Fruit fly (Drosophila melanogaster) whole organism, embryonic: ENCODE results near the gene CG12253.
A peak's percentile ranks its signal among the peaks of the same experiment; 100 is the strongest.

ENCODE experiments used
- Adf1 ChIP-seq: fragments of 200-800 bp; sonication (Bioruptor generic); IDR thresholded peaks from 2 replicates; pipeline ENCODE4 v1.3.6; 2022; ENCODE audit warnings: missing biosample characterization, missing genetic modification characterization
- Asciz ChIP-seq: fragments of 200-800 bp; sonication (Bioruptor generic); optimal IDR thresholded peaks from 2 replicates; lab custom pipeline; 2017; ENCODE audit warnings: missing biosample characterization, mild to moderate bottlenecking, missing genetic modification characterization, missing genetic modification reagents
- BEAF-32 ChIP-seq: fragments of 200-800 bp; sonication (Bioruptor generic); optimal IDR thresholded peaks from 3 replicates; lab custom pipeline; 2017; ENCODE audit warnings: missing biosample characterization, missing genetic modification characterization, mild to moderate bottlenecking, moderate library complexity, missing genetic modification reagents
- CG1024 ChIP-seq: fragments of 200-800 bp; sonication (Bioruptor generic); IDR thresholded peaks from 2 replicates; pipeline ENCODE4 v1.3.6; 2022; ENCODE audit warnings: missing biosample characterization, missing genetic modification characterization
- CG10462 ChIP-seq: fragments of 200-800 bp; sonication (Bioruptor generic); optimal IDR thresholded peaks from 2 replicates; lab custom pipeline; 2016; ENCODE audit warnings: missing biosample characterization, missing genetic modification characterization
- CG10543 ChIP-seq: fragments of 200-800 bp; sonication (Bioruptor generic); optimal IDR thresholded peaks from 3 replicates; lab custom pipeline; 2017; ENCODE audit warnings: missing biosample characterization, mild to moderate bottlenecking, missing genetic modification characterization, moderate library complexity
- CG13424 ChIP-seq: fragments of 200-800 bp; sonication (Bioruptor generic); optimal IDR thresholded peaks from 2 replicates; lab custom pipeline; 2019; ENCODE audit warnings: missing biosample characterization, mild to moderate bottlenecking, missing genetic modification characterization, moderate library complexity
- CG14014 ChIP-seq: fragments of 200-800 bp; sonication (Bioruptor generic); IDR thresholded peaks from 2 replicates; pipeline ENCODE4 v1.3.6; 2022; ENCODE audit warnings: missing biosample characterization, missing genetic modification characterization
- CG15011 ChIP-seq: fragments of 200-800 bp; sonication (Bioruptor generic); optimal IDR thresholded peaks from 3 replicates; lab custom pipeline; 2018; ENCODE audit warnings: missing biosample characterization, mild to moderate bottlenecking, missing genetic modification characterization
- CG17328 ChIP-seq: fragments of 200-800 bp; sonication (Bioruptor generic); IDR thresholded peaks from 2 replicates; pipeline ENCODE4 v1.3.6; 2022; ENCODE audit warnings: missing biosample characterization, missing genetic modification characterization
- CG18262 ChIP-seq: fragments of 200-800 bp; optimal IDR thresholded peaks from 3 replicates; lab custom pipeline; 2019; ENCODE audit warnings: missing biosample characterization, mild to moderate bottlenecking, missing genetic modification characterization, moderate library complexity
- CG32767 ChIP-seq: fragments of 200-800 bp; sonication (Bioruptor generic); IDR thresholded peaks from 2 replicates; pipeline ENCODE4 v1.3.6; 2022; ENCODE audit warnings: missing biosample characterization, missing genetic modification characterization
- CG3281 ChIP-seq: fragments of 200-800 bp; sonication (Bioruptor generic); optimal IDR thresholded peaks from 3 replicates; lab custom pipeline; 2017; ENCODE audit warnings: missing biosample characterization, mild to moderate bottlenecking, missing genetic modification characterization
- CG3847 ChIP-seq: fragments of 200-800 bp; sonication (Bioruptor generic); IDR thresholded peaks from 2 replicates; pipeline ENCODE4 v1.3.6; 2022; ENCODE audit warnings: missing biosample characterization, missing genetic modification characterization
- CG7745 ChIP-seq: fragments of 200-800 bp; sonication (Bioruptor generic); optimal IDR thresholded peaks from 2 replicates; lab custom pipeline; 2018; ENCODE audit warnings: missing biosample characterization, mild to moderate bottlenecking, missing genetic modification characterization, moderate library complexity
- CG7786 ChIP-seq: fragments of 200-800 bp; sonication (Bioruptor generic); optimal IDR thresholded peaks from 2 replicates; lab custom pipeline; 2016; ENCODE audit warnings: missing biosample characterization, missing genetic modification characterization
- CG8359 ChIP-seq: fragments of 200-800 bp; sonication (Bioruptor generic); optimal IDR thresholded peaks from 2 replicates; lab custom pipeline; 2017; ENCODE audit warnings: missing biosample characterization, mild to moderate bottlenecking, missing genetic modification characterization, borderline replicate concordance
- CG8924 ChIP-seq: fragments of 200-800 bp; optimal IDR thresholded peaks from 3 replicates; lab custom pipeline; 2019; ENCODE audit warnings: missing biosample characterization, mild to moderate bottlenecking, missing genetic modification characterization, moderate library complexity
- CG9609 ChIP-seq: fragments of 200-800 bp; sonication (Bioruptor generic); optimal IDR thresholded peaks from 3 replicates; lab custom pipeline; 2016; ENCODE audit warnings: missing biosample characterization, missing genetic modification characterization
- CHES-1-like ChIP-seq: fragments of 200-800 bp; sonication (Bioruptor generic); optimal IDR thresholded peaks from 2 replicates; lab custom pipeline; 2016; ENCODE audit warnings: missing biosample characterization, missing genetic modification characterization
- Chrac-16 ChIP-seq: fragments of 200-800 bp; sonication (Bioruptor generic); optimal IDR thresholded peaks from 3 replicates; lab custom pipeline; 2016; ENCODE audit warnings: missing biosample characterization, missing genetic modification characterization
- Dip3 ChIP-seq: fragments of 200-800 bp; sonication (Bioruptor generic); optimal IDR thresholded peaks from 3 replicates; lab custom pipeline; 2016; ENCODE audit warnings: missing biosample characterization, missing genetic modification characterization
- Drgx ChIP-seq: fragments of 200-800 bp; sonication (Bioruptor generic); IDR thresholded peaks from 2 replicates; pipeline ENCODE4 v1.3.6; 2022; ENCODE audit warnings: missing biosample characterization, missing genetic modification characterization
- HLH54F ChIP-seq: fragments of 200-800 bp; sonication (Bioruptor generic); optimal IDR thresholded peaks from 3 replicates; lab custom pipeline; 2016; ENCODE audit warnings: missing biosample characterization, missing genetic modification characterization
- HmgD ChIP-seq: fragments of 200-800 bp; sonication (Bioruptor generic); optimal IDR thresholded peaks from 3 replicates; lab custom pipeline; 2016; ENCODE audit warnings: missing biosample characterization, missing genetic modification characterization
- Hmr ChIP-seq: fragments of 200-800 bp; sonication (Bioruptor generic); optimal IDR thresholded peaks from 3 replicates; lab custom pipeline; 2017; ENCODE audit warnings: mild to moderate bottlenecking, missing biosample characterization, missing genetic modification reagents, missing genetic modification characterization
- NK7.1 ChIP-seq: fragments of 200-800 bp; sonication (Bioruptor generic); optimal IDR thresholded peaks from 3 replicates; lab custom pipeline; 2016; ENCODE audit warnings: missing biosample characterization, missing genetic modification characterization
- Poxn ChIP-seq: fragments of 200-800 bp; sonication (Bioruptor generic); IDR thresholded peaks from 2 replicates; pipeline ENCODE4 v1.3.6; 2022; ENCODE audit warnings: missing biosample characterization, missing genetic modification characterization
- Ptx1 ChIP-seq: fragments of 200-800 bp; sonication (Bioruptor generic); IDR thresholded peaks from 2 replicates; pipeline ENCODE4 v1.3.6; 2022; ENCODE audit warnings: missing biosample characterization, missing genetic modification characterization
- Rfx ChIP-seq: fragments of 200-800 bp; sonication (Bioruptor generic); IDR thresholded peaks from 2 replicates; pipeline ENCODE4 v1.3.6; 2022; ENCODE audit warnings: missing biosample characterization, missing genetic modification characterization
- TFAM ChIP-seq: fragments of 200-800 bp; sonication (Bioruptor generic); optimal IDR thresholded peaks from 2 replicates; lab custom pipeline; 2017; ENCODE audit warnings: missing biosample characterization, missing genetic modification characterization, inconsistent platforms
- Tbp ChIP-seq: fragments of >200 bp; optimal IDR thresholded peaks from 2 replicates; lab custom pipeline; 2018; ENCODE audit warnings: missing biosample characterization, missing genetic modification characterization
- Usf ChIP-seq: fragments of 200-800 bp; sonication (Bioruptor generic); optimal IDR thresholded peaks from 2 replicates; lab custom pipeline; 2017; ENCODE audit warnings: missing genotype, missing biosample characterization, missing genetic modification characterization
- ab ChIP-seq: fragments of 200-800 bp; sonication (Bioruptor generic); optimal IDR thresholded peaks from 2 replicates; lab custom pipeline; 2016; ENCODE audit warnings: missing biosample characterization, missing genetic modification characterization
- ap ChIP-seq: fragments of 200-800 bp; sonication (Bioruptor generic); IDR thresholded peaks from 2 replicates; pipeline ENCODE4 v1.3.6; 2022; ENCODE audit warnings: missing biosample characterization, missing genetic modification characterization
- exex ChIP-seq: fragments of 200-800 bp; sonication (Bioruptor generic); optimal IDR thresholded peaks from 4 replicates; lab custom pipeline; 2018; ENCODE audit warnings: missing biosample characterization, mild to moderate bottlenecking, missing genetic modification characterization, moderate library complexity
- fd102C ChIP-seq: fragments of 200-800 bp; sonication (Bioruptor generic); optimal IDR thresholded peaks from 2 replicates; lab custom pipeline; 2018; ENCODE audit warnings: missing biosample characterization, mild to moderate bottlenecking, missing genetic modification characterization, moderate library complexity
- fd3F ChIP-seq: fragments of 200-800 bp; sonication (Bioruptor generic); optimal IDR thresholded peaks from 2 replicates; lab custom pipeline; 2018; ENCODE audit warnings: missing biosample characterization, mild to moderate bottlenecking, missing genetic modification characterization, moderate library complexity
- gsb ChIP-seq: fragments of 200-800 bp; sonication (Bioruptor generic); IDR thresholded peaks from 2 replicates; pipeline ENCODE4 v1.3.6; 2022; ENCODE audit warnings: missing biosample characterization, missing genetic modification characterization
- ind ChIP-seq: fragments of 200-800 bp; sonication (Bioruptor generic); optimal IDR thresholded peaks from 3 replicates; lab custom pipeline; 2016; ENCODE audit warnings: missing biosample characterization, missing genetic modification characterization
- insv ChIP-seq, 2 experiments: fragments of 200-800 bp; sonication (Bioruptor generic); optimal IDR thresholded peaks; 3 replicates each; lab custom pipeline; 2016 to 2018; ENCODE audit warnings: missing biosample characterization in 2 of 2, missing genetic modification characterization in 2 of 2
- jumu ChIP-seq: fragments of 200-800 bp; sonication (Bioruptor generic); optimal IDR thresholded peaks from 3 replicates; lab custom pipeline; 2016; ENCODE audit warnings: missing biosample characterization, missing genetic modification characterization
- klu ChIP-seq: fragments of 200-800 bp; sonication (Bioruptor generic); IDR thresholded peaks from 2 replicates; pipeline ENCODE4 v1.3.6; 2022; ENCODE audit warnings: missing biosample characterization, missing genetic modification characterization
- knrl ChIP-seq: fragments of 200-800 bp; sonication (Bioruptor generic); IDR thresholded peaks from 3 replicates; pipeline ENCODE4 v1.3.6; 2022; ENCODE audit warnings: missing biosample characterization, missing genetic modification characterization; ENCODE audit not compliant: partially characterized antibody
- phol ChIP-seq: fragments of 200-800 bp; sonication (Bioruptor generic); optimal IDR thresholded peaks from 3 replicates; lab custom pipeline; 2018; ENCODE audit warnings: missing biosample characterization, mild to moderate bottlenecking, missing genetic modification characterization, moderate library complexity
- pum ChIP-seq: fragments of 200-800 bp; sonication (Bioruptor generic); optimal IDR thresholded peaks from 2 replicates; lab custom pipeline; 2016; ENCODE audit warnings: missing biosample characterization, missing genetic modification characterization
- schlank ChIP-seq: fragments of 200-800 bp; sonication (Bioruptor generic); optimal IDR thresholded peaks from 2 replicates; lab custom pipeline; 2018; ENCODE audit warnings: missing biosample characterization, mild to moderate bottlenecking, missing genetic modification characterization
- sens-2 ChIP-seq: fragments of 200-800 bp; sonication (Bioruptor generic); IDR thresholded peaks from 2 replicates; pipeline ENCODE4 v1.3.6; 2022; ENCODE audit warnings: missing biosample characterization, missing genetic modification characterization
- sob ChIP-seq: fragments of 200-800 bp; sonication (Bioruptor generic); IDR thresholded peaks from 2 replicates; pipeline ENCODE4 v1.3.6; 2022; ENCODE audit warnings: missing biosample characterization, missing genetic modification characterization
- sug ChIP-seq: fragments of 200-800 bp; optimal IDR thresholded peaks from 2 replicates; lab custom pipeline; 2019; ENCODE audit warnings: missing biosample characterization, mild to moderate bottlenecking, missing genetic modification characterization, moderate library complexity
- zen ChIP-seq: fragments of 200-800 bp; sonication (Bioruptor generic); optimal IDR thresholded peaks from 3 replicates; lab custom pipeline; 2018; ENCODE audit warnings: missing biosample characterization, mild to moderate bottlenecking, missing genetic modification characterization, moderate library complexity

The CG12253 gene

dm6 chr2L:10987370-10987853, at the start of gene CG12253, which contains the start of gene piwi (continued):
- peak; percentile 49 for TF ChIP-seq HLH54F (GFP tag; lab: Kevin White, UChicago)
- peak; percentile 56 for TF ChIP-seq sug
- TF ChIP-seq pum (GFP tag; lab: Kevin White, UChicago): peak; percentile 28
- TF ChIP-seq Drgx: 0 out of 2 replicates have a peak, but pooled peaks have one; percentile 11
- TF ChIP-seq fd3F: peak; percentile 85
- TF ChIP-seq sens-2 (GFP tag; lab: Robert Waterston, UW): no peak
- peak; percentile 85; the same call in 1 of the 2 replicates for TF ChIP-seq sob (GFP tag; lab: Robert Waterston, UW)
- TF ChIP-seq CG14014 (GFP tag; lab: Robert Waterston, UW): peak; percentile 66; the same call in 1 of the 2 replicates
- TF ChIP-seq CG13424 (tag; lab: Kevin White, UChicago): peak; percentile 90
- TF ChIP-seq phol: peak; percentile 80
- TF ChIP-seq fd102C (GFP tag; lab: Kevin White, UChicago): no peak
- TF ChIP-seq CG7745 (tag; lab: Kevin White, UChicago): no peak
- TF ChIP-seq knrl: no peak
- peak; percentile 52 for TF ChIP-seq Usf (GFP tag; lab: Kevin White, UChicago)
- no peak for TF ChIP-seq gsb
- peak; percentile 32 for TF ChIP-seq CHES-1-like
- no peak for TF ChIP-seq CG8359
- TF ChIP-seq schlank (tag; lab: Kevin White, UChicago): peak; percentile 7
- peak; percentile 25 for TF ChIP-seq CG9609
- no peak for TF ChIP-seq Tbp
- no peak for TF ChIP-seq Hmr (GFP tag; lab: Kevin White, UChicago)
- TF ChIP-seq CG3281 (GFP tag; lab: Kevin White, UChicago): peak; percentile 31
- no peak for TF ChIP-seq CG7786 (GFP tag; lab: Kevin White, UChicago)
- TF ChIP-seq ap (GFP tag; lab: Robert Waterston, UW): peak; percentile 58
- TF ChIP-seq ab: no peak
- TF ChIP-seq klu: peak; percentile 78; the same call in 1 of the 2 replicates
- no peak for TF ChIP-seq exex
- TF ChIP-seq NK7.1 (GFP tag; lab: Kevin White, UChicago): no peak
- TF ChIP-seq CG1024 (GFP tag; lab: Robert Waterston, UW): 0 out of 2 replicates have a peak, but pooled peaks have one; percentile 33
- TF ChIP-seq Poxn (GFP tag; lab: Robert Waterston, UW): peak; percentile 41; the same call in 1 of the 2 replicates
- TF ChIP-seq CG3847 (GFP tag; lab: Robert Waterston, UW): peak; percentile 84
- no peak for TF ChIP-seq jumu (GFP tag; lab: Kevin White, UChicago)
- peak; percentile 63 for TF ChIP-seq Adf1 (GFP tag; lab: Robert Waterston, UW)
- TF ChIP-seq Ptx1 (GFP tag; lab: Robert Waterston, UW): peak; percentile 92
- peak; percentile 57 for TF ChIP-seq CG18262
- TF ChIP-seq TFAM: no peak
- peak; percentile 89 for TF ChIP-seq CG8924 (tag; lab: Kevin White, UChicago)
- TF ChIP-seq HmgD (GFP tag; lab: Kevin White, UChicago): no peak
- peak; percentile 39 for TF ChIP-seq ind (GFP tag; lab: Kevin White, UChicago)
- no peak for TF ChIP-seq CG10543 (GFP tag; lab: Kevin White, UChicago)
- TF ChIP-seq CG32767 (GFP tag; lab: Robert Waterston, UW): peak; percentile 81; the same call in 1 of the 2 replicates
- TF ChIP-seq BEAF-32: peak; percentile 34
- peak; percentile 25 for TF ChIP-seq Dip3
- peak; percentile 20 for TF ChIP-seq Asciz (GFP tag; lab: Kevin White, UChicago)
- TF ChIP-seq Chrac-16 (GFP tag; lab: Kevin White, UChicago): peak; percentile 78
- peak; percentile 8 for TF ChIP-seq CG10462
- TF ChIP-seq CG17328 (GFP tag; lab: Robert Waterston, UW): peak; percentile 82; the same call in 1 of the 2 replicates
- TF ChIP-seq Rfx (GFP tag; lab: Robert Waterston, UW): peak; percentile 83
- TF ChIP-seq zen (tag; lab: Kevin White, UChicago): peak; percentile 33
- no peak for TF ChIP-seq CG15011
- no peak for TF ChIP-seq insv (GFP tag; optimal IDR thresholded peaks at IDR 0.05; lab: Kevin White, UChicago)
